Worm (Caenorhabditis elegans) whole organism, mixed stage, embryonic: ENCODE data around the gene F54D11.4.

Experiments
- blmp-1 ChIP-seq: fragments of 150-350 bp; optimal IDR thresholded peaks from 2 replicates; lab custom pipeline; 2014; ENCODE audit warnings: missing biosample characterization, missing genetic modification characterization
- ces-1 ChIP-seq: fragments of 150-350 bp; optimal IDR thresholded peaks from 2 replicates; lab custom pipeline; 2014; ENCODE audit warnings: missing biosample characterization, missing genetic modification reagents, missing genetic modification characterization
- cnd-1 ChIP-seq: fragments of 200-800 bp; sonication (Bioruptor generic); optimal IDR thresholded peaks from 2 replicates; lab custom pipeline; 2018; ENCODE audit warnings: mild to moderate bottlenecking, missing genetic modification characterization, missing compliant biosample characterization
- elt-3 ChIP-seq: fragments of 150-350 bp; optimal IDR thresholded peaks from 2 replicates; lab custom pipeline; 2014; ENCODE audit warnings: missing biosample characterization, missing genetic modification characterization
- lin-13 ChIP-seq: fragments of 150-350 bp; optimal IDR thresholded peaks from 2 replicates; lab custom pipeline; 2014; ENCODE audit warnings: missing biosample characterization, missing genetic modification characterization
- nhr-237 ChIP-seq: fragments of 150-350 bp; optimal IDR thresholded peaks from 2 replicates; lab custom pipeline; 2014; ENCODE audit warnings: missing biosample characterization, missing genetic modification characterization
- nhr-28 ChIP-seq: fragments of 150-350 bp; optimal IDR thresholded peaks from 2 replicates; lab custom pipeline; 2014; ENCODE audit warnings: missing biosample characterization, missing genetic modification characterization
- nhr-76 ChIP-seq: sonication (generic microtip); optimal IDR thresholded peaks from 2 replicates; lab custom pipeline; 2017; ENCODE audit warnings: missing biosample characterization, missing genetic modification characterization
- pha-4 ChIP-seq: fragments of 150-350 bp; optimal IDR thresholded peaks from 2 replicates; lab custom pipeline; 2018; ENCODE audit warnings: missing biosample characterization, missing genetic modification reagents, missing genetic modification characterization
- sem-2 ChIP-seq: fragments of 200-800 bp; sonication (Bioruptor generic); optimal IDR thresholded peaks from 2 replicates; lab custom pipeline; 2018; ENCODE audit warnings: mild to moderate bottlenecking, missing genetic modification characterization, missing compliant biosample characterization
- ztf-11 ChIP-seq: fragments of 150-350 bp; optimal IDR thresholded peaks from 2 replicates; lab custom pipeline; 2014; ENCODE audit warnings: missing biosample characterization, missing genetic modification characterization

- TF ChIP-seq ztf-11 (tag; lab: Kevin White, UChicago) = no peak
- no peak for TF ChIP-seq elt-3
- no peak for TF ChIP-seq blmp-1 (tag; lab: Kevin White, UChicago)
- no peak for TF ChIP-seq nhr-28 (tag; lab: Kevin White, UChicago)
- TF ChIP-seq ces-1 (GFP tag; lab: Kevin White, UChicago) = no peak
- no peak for TF ChIP-seq nhr-237
- TF ChIP-seq lin-13 (tag; lab: Kevin White, UChicago) = no peak
- no peak for TF ChIP-seq sem-2 (GFP tag; lab: Kevin White, UChicago)
- TF ChIP-seq nhr-76 (tag; lab: Kevin White, UChicago) = no peak
- TF ChIP-seq cnd-1 = no peak
- no peak for TF ChIP-seq pha-4 (tag; lab: Kevin White, UChicago)
Measured at ce11 chrV:4623535-4623934, 7.6 kb downstream of the F54D11.4 start.
